Fruit fly (Drosophila melanogaster) whole organism, larva: ENCODE measurements around the gene Klc.

ENCODE experiments used
- noc ChIP-seq: fragments of 200-800 bp; sonication (Bioruptor generic); optimal IDR thresholded peaks from 3 replicates; lab custom pipeline; 2019; ENCODE audit warnings: missing biosample characterization, mild to moderate bottlenecking, missing genetic modification characterization, moderate library complexity

The Klc gene

DNA sequence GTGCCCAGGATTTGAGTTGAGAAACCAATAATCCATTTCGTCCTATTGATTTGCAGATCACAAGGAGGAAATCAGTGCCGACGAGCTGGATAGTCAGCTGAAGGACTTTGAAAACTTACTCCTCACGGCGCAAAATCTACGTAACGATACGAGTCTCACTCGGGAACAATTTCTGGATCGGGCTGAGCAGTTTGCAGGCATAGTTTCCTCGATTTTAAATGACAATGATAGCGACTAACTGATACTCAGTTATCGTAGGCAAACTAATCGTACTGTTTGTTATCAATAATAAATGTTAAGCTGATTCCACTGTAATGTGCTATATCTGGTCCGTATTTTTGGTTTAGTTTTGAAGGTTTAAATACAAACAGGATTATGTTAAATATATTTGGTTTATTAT is 3.6 kb downstream of the Klc start:
- no peak for TF ChIP-seq noc (tag; lab: Kevin White, UChicago)

DNA sequence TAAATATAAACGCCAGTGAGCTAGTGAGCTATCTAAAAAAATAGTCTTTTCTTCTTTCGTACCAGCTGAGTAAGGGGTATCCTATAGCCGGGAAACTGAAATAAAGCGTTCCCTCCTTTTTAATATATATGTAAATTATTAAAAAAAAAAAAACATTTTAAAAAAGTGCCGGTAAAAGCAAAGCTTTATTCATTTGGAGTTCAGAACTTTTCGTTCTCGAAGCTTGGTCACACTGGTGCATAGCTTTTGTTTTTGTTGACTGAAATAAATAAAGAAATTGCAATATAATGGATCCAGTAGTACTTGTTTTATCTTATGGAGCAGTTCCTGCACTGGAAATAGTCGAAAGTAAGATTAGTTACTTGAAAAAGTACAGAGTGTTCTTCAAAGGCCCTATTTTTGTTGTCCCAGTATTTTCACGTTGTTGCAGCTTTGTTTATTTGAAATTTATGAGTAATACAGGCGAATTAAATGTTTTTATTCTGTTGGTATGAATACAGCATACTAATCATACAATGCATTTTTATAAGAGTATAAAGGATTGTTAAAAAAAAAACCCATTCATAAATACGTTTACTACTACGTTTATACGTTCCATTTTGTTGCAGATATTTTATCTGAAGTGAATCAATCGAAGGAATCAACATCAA is 4.6 kb downstream of the Klc start, which contains the start of gene CG32109:
Gene CG32109, plus strand, starts transcription at position 224 of the 650 bp plus-strand sequence.
- no peak for TF ChIP-seq noc (tag; lab: Kevin White, UChicago)

DNA sequence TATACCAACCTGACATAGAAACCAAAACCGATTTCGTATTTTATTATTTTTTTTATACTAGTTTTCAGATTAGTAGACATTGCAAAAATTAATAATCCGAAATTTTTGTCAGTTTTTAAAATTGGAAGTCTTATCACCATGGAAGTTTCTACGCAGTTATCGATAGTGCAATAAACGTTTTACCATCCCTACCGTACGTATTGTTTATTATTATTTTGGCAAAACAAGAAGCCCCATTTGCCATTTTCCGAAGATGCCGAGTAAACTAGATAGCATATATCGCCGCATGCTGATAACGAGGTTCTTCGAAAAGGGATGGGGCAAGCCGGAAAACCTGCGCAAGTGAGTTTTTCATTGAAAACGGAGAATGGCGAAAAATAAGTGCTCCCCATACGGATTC is 8.2 kb downstream of the Klc start, which contains the start of gene CG32112:
Gene CG32112, plus strand, starts transcription at position 111 of the 400 bp plus-strand sequence.
- no peak for TF ChIP-seq noc (tag; lab: Kevin White, UChicago)

- TF ChIP-seq noc (tag; lab: Kevin White, UChicago), result no peak
These were observed 14.1 kb downstream of the Klc start for dm6 chr3L:12735707-12736106.

- TF ChIP-seq noc (tag; lab: Kevin White, UChicago), result no peak
These were observed 15.3 kb downstream of the Klc start, which contains the start of the genes SmD1 and Ptp69D for dm6 chr3L:12734550-12735012. Gene SmD1, minus strand, starts transcription at chr3L:12734611. Gene Ptp69D, plus strand, starts transcription at chr3L:12734945.

DNA sequence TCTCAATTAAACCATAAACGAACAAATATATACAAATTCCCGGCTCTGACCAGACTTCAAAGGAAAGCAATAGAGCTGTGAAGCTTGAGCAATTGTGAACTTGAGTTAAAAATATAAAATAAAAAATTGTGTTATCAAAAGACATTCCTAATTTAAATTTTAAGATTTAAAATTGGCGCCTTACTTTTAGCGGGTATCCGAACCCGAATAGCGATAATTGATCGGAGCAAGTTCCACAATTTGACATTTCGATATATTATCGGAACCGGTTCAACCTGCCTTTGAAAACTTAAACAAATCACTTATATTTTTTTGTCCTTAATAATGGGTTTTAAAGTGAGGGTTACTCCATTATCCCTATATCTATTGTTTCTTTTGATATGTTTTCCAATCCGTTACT is 17.1 kb downstream of the Klc start:
- no peak for TF ChIP-seq noc (tag; lab: Kevin White, UChicago)

DNA sequence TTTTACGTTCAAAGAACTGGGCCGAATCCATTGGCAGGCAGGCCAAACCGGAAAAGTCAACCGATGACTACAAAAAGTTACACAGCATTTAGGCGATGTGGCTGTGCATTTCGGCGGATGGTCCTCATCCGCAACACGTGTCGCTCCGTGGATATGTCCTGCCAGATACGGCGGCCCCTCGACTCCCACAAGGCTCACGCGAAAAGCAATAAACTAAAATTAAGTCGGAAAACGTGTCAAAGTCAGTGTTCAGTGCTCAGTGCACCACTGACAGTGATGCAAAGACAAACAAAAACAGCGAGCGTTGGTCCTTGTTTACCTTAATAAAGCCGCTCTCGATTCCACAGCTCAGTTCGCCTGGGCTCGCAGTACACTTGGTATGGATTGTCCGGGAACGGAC is 20.3 kb downstream of the Klc start:
- no peak for TF ChIP-seq noc (tag; lab: Kevin White, UChicago)

DNA sequence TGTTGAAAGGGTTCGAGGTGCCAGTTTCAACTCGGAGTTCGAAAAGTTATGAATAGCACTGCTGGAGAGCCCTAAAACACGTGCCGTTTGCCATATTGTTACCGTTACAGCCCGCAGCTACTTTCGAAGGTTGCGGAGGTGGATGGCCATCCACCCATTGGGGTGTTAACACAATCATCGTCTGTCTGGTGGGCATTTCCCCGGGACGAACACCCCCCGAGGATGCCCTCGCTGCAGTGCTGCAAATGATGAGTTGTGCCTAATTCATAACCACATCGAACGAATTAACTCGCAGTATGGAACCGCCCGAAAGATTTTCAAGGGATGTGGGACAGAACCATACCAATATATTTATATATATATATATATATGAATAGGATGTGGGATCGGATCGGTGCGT is 22.6 kb downstream of the Klc start:
- no peak for TF ChIP-seq noc (tag; lab: Kevin White, UChicago)

- no peak for TF ChIP-seq noc (tag; lab: Kevin White, UChicago)
These were observed 24.1 kb downstream of the Klc start for dm6 chr3L:12725749-12726148.

dm6 chr3L:12720699-12721098 is 29.2 kb downstream of the Klc start:
- TF ChIP-seq noc (tag; lab: Kevin White, UChicago), result no peak

dm6 chr3L:12717621-12718020 is 32.2 kb downstream of the Klc start:
- no peak for TF ChIP-seq noc (tag; lab: Kevin White, UChicago)

dm6 chr3L:12716661-12717060 is 33.2 kb downstream of the Klc start:
- TF ChIP-seq noc (tag; lab: Kevin White, UChicago), result no peak

DNA sequence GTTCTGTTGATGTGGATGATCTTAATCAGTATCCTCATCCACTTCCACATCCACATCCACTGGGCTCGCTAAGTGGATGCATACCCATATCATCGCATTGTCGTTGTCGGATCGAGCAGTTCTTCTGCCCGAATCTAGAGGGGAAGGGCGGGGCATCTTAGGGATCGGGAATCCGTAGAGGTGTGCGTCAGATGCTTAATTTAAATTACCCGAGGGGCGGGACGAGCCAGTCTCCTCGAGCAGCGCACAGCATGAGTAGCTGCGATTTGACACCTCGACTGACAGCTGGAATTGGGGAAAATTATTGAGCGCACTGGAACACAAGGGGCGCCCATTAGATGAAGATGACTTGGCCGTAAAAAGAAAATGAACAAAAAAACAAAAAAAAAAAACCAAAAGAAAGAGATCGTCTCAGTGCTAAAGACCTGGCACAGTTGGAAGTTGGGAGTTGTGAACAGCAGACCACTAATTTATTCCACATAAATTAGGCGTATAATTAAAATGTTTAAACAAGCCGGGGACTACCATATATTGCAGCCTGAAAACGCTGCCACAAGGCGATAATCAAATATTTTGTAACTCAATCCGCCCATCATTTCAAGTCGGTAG is 35.2 kb downstream of the Klc start:
- TF ChIP-seq noc (tag; lab: Kevin White, UChicago), result no peak

dm6 chr3L:12711418-12711817 is 38.4 kb downstream of the Klc start:
- no peak for TF ChIP-seq noc (tag; lab: Kevin White, UChicago)

DNA sequence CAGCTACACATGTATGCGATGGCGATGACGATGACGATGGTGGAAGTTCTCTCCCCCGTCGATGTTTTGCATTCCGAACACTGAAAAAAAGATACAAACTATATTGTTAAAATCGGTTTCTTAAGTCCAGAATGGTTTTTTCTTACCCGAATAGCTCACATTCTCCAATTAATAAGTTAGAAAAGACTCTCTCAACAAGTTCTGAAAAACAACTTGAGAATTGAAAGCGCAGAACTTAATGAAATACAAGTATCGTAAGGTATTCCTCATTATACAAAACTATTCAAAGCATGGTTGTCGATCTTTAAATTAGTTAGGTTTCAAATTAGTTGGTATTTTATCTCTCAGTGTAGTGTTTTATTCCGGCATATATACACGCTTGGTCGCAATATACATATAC is 43.4 kb downstream of the Klc start:
- TF ChIP-seq noc (tag; lab: Kevin White, UChicago), result no peak

DNA sequence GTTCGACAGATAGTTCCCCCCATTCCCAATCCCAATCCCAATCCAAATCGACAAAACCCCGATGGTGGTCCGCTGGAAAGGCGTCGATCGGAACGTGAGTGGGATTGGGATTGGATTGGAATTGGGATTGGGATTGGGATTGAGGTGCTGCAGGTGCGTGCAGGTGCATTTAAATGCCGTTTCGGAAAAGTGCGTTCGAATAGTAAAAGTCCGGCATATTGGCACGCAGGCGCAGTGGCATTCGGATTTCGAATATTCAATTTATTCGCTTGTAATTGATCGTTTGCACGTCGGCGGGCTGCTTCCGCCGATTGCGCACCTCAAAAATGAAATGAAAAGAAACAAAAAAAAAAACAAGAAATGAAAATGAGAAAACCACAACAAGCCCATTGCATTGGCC is 44.5 kb downstream of the Klc start:
- no peak for TF ChIP-seq noc (tag; lab: Kevin White, UChicago)

DNA sequence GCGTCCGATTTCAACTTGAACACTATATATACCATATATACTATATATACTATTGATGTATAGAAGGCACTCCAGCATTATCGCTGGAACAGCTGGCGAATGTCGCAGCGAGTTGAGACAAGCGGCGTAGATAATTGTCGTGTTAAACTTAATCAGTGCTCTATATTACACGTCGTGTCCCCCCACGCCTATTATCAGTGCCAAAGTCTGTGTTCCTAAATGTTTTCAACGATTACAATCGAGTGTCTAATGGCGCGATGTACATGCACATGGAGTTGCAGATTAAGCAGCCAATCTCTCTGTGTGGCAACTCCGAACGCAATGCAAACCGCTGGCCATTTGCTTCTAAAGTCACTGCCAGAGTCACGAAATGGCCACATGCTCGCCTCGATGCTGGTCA is 45.5 kb downstream of the Klc start:
- TF ChIP-seq noc (tag; lab: Kevin White, UChicago), result no peak
